Worm (Caenorhabditis elegans) whole organism, L3 larva: Measurements from ENCODE around the gene C14C11.7.
"Not testable (repeated sequence)": the region's sequence is repeated elsewhere in the genome, so short reads cannot be mapped to it uniquely, and the experiment has no call there.

Experiments used
- ceh-16 ChIP-seq: sonication (generic microtip); optimal IDR thresholded peaks from 2 replicates; lab custom pipeline; 2017; ENCODE audit warnings: missing biosample characterization, missing genetic modification characterization
- egl-27 ChIP-seq: sonication (generic microtip); optimal IDR thresholded peaks from 4 replicates; lab custom pipeline; 2017; ENCODE audit warnings: missing biosample characterization, missing genetic modification reagents, missing genetic modification characterization
- elt-3 ChIP-seq, 3 experiments: fragments of 150-350 bp in 1 of 3; sonication (generic microtip) in 2 of 3; optimal IDR thresholded peaks; 2 replicates in 2 of 3; 4 replicates in 1 of 3; lab custom pipeline; 2014 to 2017; ENCODE audit warnings: missing biosample characterization in 3 of 3, missing genetic modification characterization in 3 of 3
- mml-1 ChIP-seq: fragments of 150-350 bp; sonication (generic microtip); optimal IDR thresholded peaks from 3 replicates; lab custom pipeline; 2014; ENCODE audit warnings: missing biosample characterization, missing genetic modification characterization
- nfya-1 ChIP-seq: sonication (generic microtip); optimal IDR thresholded peaks from 2 replicates; lab custom pipeline; 2017; ENCODE audit warnings: missing genetic modification characterization, mild to moderate bottlenecking, missing compliant biosample characterization, antibody characterized with exemption, moderate library complexity; ENCODE audit not compliant: insufficient read depth
- nhr-12 ChIP-seq: fragments of 150-350 bp; optimal IDR thresholded peaks from 2 replicates; lab custom pipeline; 2014; ENCODE audit warnings: missing biosample characterization, missing genetic modification characterization
- nhr-23 ChIP-seq: fragments of 150-350 bp; optimal IDR thresholded peaks from 2 replicates; lab custom pipeline; 2014; ENCODE audit warnings: missing biosample characterization, missing genetic modification reagents, missing genetic modification characterization
- nhr-237 ChIP-seq: fragments of 150-350 bp; optimal IDR thresholded peaks from 2 replicates; lab custom pipeline; 2014; ENCODE audit warnings: missing biosample characterization, missing genetic modification characterization
- nhr-25 ChIP-seq: sonication (generic microtip); optimal IDR thresholded peaks from 2 replicates; lab custom pipeline; 2017; ENCODE audit warnings: missing biosample characterization, missing genetic modification characterization
- nhr-28 ChIP-seq: fragments of 150-350 bp; optimal IDR thresholded peaks from 2 replicates; lab custom pipeline; 2014; ENCODE audit warnings: missing biosample characterization, missing genetic modification characterization
- unc-39 ChIP-seq: sonication (generic microtip); optimal IDR thresholded peaks from 4 replicates; lab custom pipeline; 2017; ENCODE audit warnings: missing biosample characterization, missing genetic modification characterization
- zag-1 ChIP-seq: fragments of 150-350 bp; optimal IDR thresholded peaks from 2 replicates; lab custom pipeline; 2014; ENCODE audit warnings: missing biosample characterization, missing genetic modification characterization

ce11 chrV:5640072-5640471, 25.8 kb downstream of the C14C11.7 start:
- TF ChIP-seq unc-39 (tag; lab: Kevin White, UChicago); nhr-25 (tag; lab: Kevin White, UChicago); egl-27 (tag; lab: Kevin White, UChicago); nhr-237 (tag; lab: Kevin White, UChicago); mml-1 (tag; lab: Kevin White, UChicago); nhr-23 (tag; lab: Kevin White, UChicago); nhr-12; elt-3 (tag; optimal IDR thresholded peaks at IDR 0.05; lab: Kevin White, UChicago); nfya-1 (tag; lab: Kevin White, UChicago); ceh-16 (tag; lab: Kevin White, UChicago); nhr-28 (tag; lab: Kevin White, UChicago); zag-1 (tag; lab: Kevin White, UChicago): not testable (repeated sequence)
